Worm (Caenorhabditis elegans) whole organism, L3 larva: ENCODE results near the gene Y113G7B.28.

Experiments used
- R02D3.7 ChIP-seq: fragments of 150-350 bp; optimal IDR thresholded peaks from 2 replicates; lab custom pipeline; 2014; ENCODE audit warnings: missing biosample characterization, missing genetic modification characterization
- hmg-11 ChIP-seq: sonication (generic microtip); optimal IDR thresholded peaks from 2 replicates; lab custom pipeline; 2016; ENCODE audit warnings: missing genetic modification characterization, missing compliant biosample characterization
- nhr-12 ChIP-seq: fragments of 150-350 bp; optimal IDR thresholded peaks from 2 replicates; lab custom pipeline; 2014; ENCODE audit warnings: missing biosample characterization, missing genetic modification characterization

- no peak for TF ChIP-seq nhr-12 (tag; lab: Kevin White, UChicago)
- no peak for TF ChIP-seq hmg-11 (tag; lab: Kevin White, UChicago)
- no peak for TF ChIP-seq R02D3.7 (tag; lab: Kevin White, UChicago)
Measured at ce11 chrV:20241243-20241862, 45.6 kb downstream of the Y113G7B.28 start.
